Fruit fly (Drosophila melanogaster): ENCODE measurements around the gene CG14109.

Gene CG14109

dm6 chr3L:13488129-13488876 lies 47.6 kb downstream of the CG14109 start (continued):
- TF ChIP-seq CG32772 (GFP tag; IDR thresholded peaks at IDR 0.05) (no peak), CG18011 (GFP tag; optimal IDR thresholded peaks at IDR 0.05) (no peak), CG2678 (tag; optimal IDR thresholded peaks at IDR 0.05) (peak; percentile 5), CG4360 (GFP tag; IDR thresholded peaks at IDR 0.05) (no peak), Dbx (GFP tag; IDR thresholded peaks at IDR 0.05) (0 out of 3 replicates have a peak, but pooled peaks have one; percentile 16), sens (GFP tag) (peak; percentile 36), Med (GFP tag) (peak; percentile 64), CG9215 (GFP tag; IDR thresholded peaks at IDR 0.05) (0 out of 2 replicates have a peak, but pooled peaks have one; percentile 10), sob (GFP tag; IDR thresholded peaks at IDR 0.05) (0 out of 2 replicates have a peak, but pooled peaks have one; percentile 36), CG6175 (GFP tag; IDR thresholded peaks at IDR 0.05) (peak; percentile 50; the same call in 1 of the 3 replicates), CG16779 (GFP tag; IDR thresholded peaks at IDR 0.05) (peak; percentile 33; the same call in 1 of the 2 replicates), CG9609 (GFP tag; optimal IDR thresholded peaks at IDR 0.05) (no peak), CG14014 (GFP tag; IDR thresholded peaks at IDR 0.05) (peak; percentile 35; the same call in 1 of the 2 replicates), btn (GFP tag; optimal IDR thresholded peaks at IDR 0.05) (no peak), CG1602 (GFP tag; optimal IDR thresholded peaks at IDR 0.05) (no peak), ken (GFP tag; IDR thresholded peaks at IDR 0.05) (0 out of 3 replicates have a peak, but pooled peaks have one; percentile 39), CG18262 (tag; optimal IDR thresholded peaks at IDR 0.05) (peak; percentile 13), ro (GFP tag; IDR thresholded peaks at IDR 0.05) (no peak), MBD-R2 (GFP tag; IDR thresholded peaks at IDR 0.05) (no peak), chm (GFP tag; IDR thresholded peaks at IDR 0.05) (0 out of 2 replicates have a peak, but pooled peaks have one; percentile 17), slbo (GFP tag; IDR thresholded peaks at IDR 0.05) (peak; percentile 39; the same call in 1 of the 2 replicates), Antp (GFP tag; optimal IDR thresholded peaks at IDR 0.05) (peak; percentile 4), Xbp1 (GFP tag; optimal IDR thresholded peaks at IDR 0.05) (peak; percentile 2), vvl (GFP tag; IDR thresholded peaks at IDR 0.05) (0 out of 2 replicates have a peak, but pooled peaks have one; percentile 36), stc (GFP tag; IDR thresholded peaks at IDR 0.05) (0 out of 2 replicates have a peak, but pooled peaks have one; percentile 13), CG10274 (GFP tag; optimal IDR thresholded peaks at IDR 0.05) (no peak), aop (GFP tag; IDR thresholded peaks at IDR 0.05) (no peak), sug (tag; optimal IDR thresholded peaks at IDR 0.05) (peak; percentile 28), HLH3B (GFP tag; IDR thresholded peaks at IDR 0.05) (peak; percentile 5; the same call in 1 of the 2 replicates), tin (GFP tag; optimal IDR thresholded peaks at IDR 0.05) (no peak), chif (GFP tag; optimal IDR thresholded peaks at IDR 0.05) (peak in 1 of 2 experiments; percentile 4), Deaf1 (tag; optimal IDR thresholded peaks at IDR 0.05) (peak; percentile 55), cas (GFP tag; IDR thresholded peaks at IDR 0.05) (no peak), CG15269 (tag; optimal IDR thresholded peaks at IDR 0.05) (peak; percentile 3), CG16813 (GFP tag; IDR thresholded peaks at IDR 0.05; ENCODE audit: partially characterized antibody) (no peak), CG7357 (GFP tag; IDR thresholded peaks at IDR 0.05) (0 out of 3 replicates have a peak, but pooled peaks have one; percentile 25), sd (tag; optimal IDR thresholded peaks at IDR 0.05) (peak; percentile 97), phol (tag; optimal IDR thresholded peaks at IDR 0.05) (peak; percentile 25), CG11504 (tag; optimal IDR thresholded peaks at IDR 0.05) (peak; percentile 44), CG14441 (GFP tag; IDR thresholded peaks at IDR 0.05) (peak; percentile 29; the same call in 1 of the 2 replicates), CG3407 (GFP tag; optimal IDR thresholded peaks at IDR 0.05) (no peak), gem (tag; optimal IDR thresholded peaks at IDR 0.05) (peak; percentile 9), chinmo (GFP tag; IDR thresholded peaks at IDR 0.05; ENCODE audit: partially characterized antibody) (0 out of 4 replicates have a peak, but pooled peaks have one; percentile 25), CG31441 (GFP tag; IDR thresholded peaks at IDR 0.05) (no peak), exex (tag; optimal IDR thresholded peaks at IDR 0.05) (no peak), CG17359 (tag; optimal IDR thresholded peaks at IDR 0.05) (peak; percentile 12), CG12769 (tag; optimal IDR thresholded peaks at IDR 0.05) (peak; percentile 86), CG5953 (GFP tag; IDR thresholded peaks at IDR 0.05) (no peak), CG2202 (tag; optimal IDR thresholded peaks at IDR 0.05) (no peak)
